Fruit fly (Drosophila melanogaster) ovary, adult (tissue): ENCODE data around the gene CG43630.

Experiments
- CG17801 ChIP-seq: fragments of 200-800 bp; optimal IDR thresholded peaks from 2 replicates; lab custom pipeline; 2019; ENCODE audit warnings: missing biosample characterization, mild to moderate bottlenecking, missing genetic modification characterization, moderate library complexity; ENCODE audit not compliant: partially characterized antibody

Gene CG43630

DNA sequence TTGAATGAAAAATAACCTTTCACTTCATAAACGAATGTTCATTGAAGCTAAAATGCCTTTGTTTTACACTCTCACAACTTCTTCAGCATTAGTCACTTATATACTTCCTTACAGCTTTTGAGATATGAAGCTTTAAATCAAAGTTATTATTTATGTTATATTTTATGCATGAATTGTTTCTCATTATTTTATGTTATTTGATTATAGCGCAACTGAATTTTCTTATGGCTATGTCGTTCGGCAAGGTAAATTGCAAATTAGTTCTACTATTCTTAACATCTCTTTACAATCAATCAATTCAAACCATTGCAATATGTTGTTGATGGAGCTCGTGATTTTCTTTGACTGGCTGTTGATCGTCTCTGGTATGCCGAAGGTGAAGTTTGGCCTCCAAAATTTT is 39.8 kb downstream of the CG43630 start, which contains the start of gene CG11600:
CG11600 (plus strand) TSS at position 301 of the 400 bp plus-strand sequence.
- TF ChIP-seq CG17801 (GFP tag; lab: Kevin White, UChicago) = no peak

- no peak for TF ChIP-seq CG17801 (GFP tag; lab: Kevin White, UChicago)
These were observed 41.4 kb downstream of the CG43630 start, which contains the start of gene CG11598 for dm6 chr3R:12634617-12635016. CG11598 (plus strand) TSS chr3R:12634917.

DNA sequence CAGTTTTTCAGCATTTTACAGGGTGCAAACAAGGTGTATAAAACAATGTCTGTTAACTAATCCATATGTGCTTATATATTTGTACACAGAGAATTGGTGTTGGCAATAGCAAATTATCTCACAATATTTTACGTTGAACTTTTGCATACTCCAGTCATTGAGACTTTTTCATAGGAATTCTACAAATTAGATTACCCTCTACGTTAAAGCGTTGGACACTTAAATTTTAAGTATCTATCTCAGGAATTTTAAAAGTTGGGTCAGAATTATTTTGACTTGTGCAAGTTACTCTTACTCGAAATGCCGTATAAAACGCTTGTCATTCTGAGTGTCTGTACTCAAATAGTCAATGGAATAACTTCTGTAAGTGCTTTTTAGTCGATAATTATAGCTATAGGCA is 43.0 kb downstream of the CG43630 start, which contains the start of gene CG18530:
CG18530 (plus strand) TSS at position 301 of the 400 bp plus-strand sequence.
- no peak for TF ChIP-seq CG17801 (GFP tag; lab: Kevin White, UChicago)

DNA sequence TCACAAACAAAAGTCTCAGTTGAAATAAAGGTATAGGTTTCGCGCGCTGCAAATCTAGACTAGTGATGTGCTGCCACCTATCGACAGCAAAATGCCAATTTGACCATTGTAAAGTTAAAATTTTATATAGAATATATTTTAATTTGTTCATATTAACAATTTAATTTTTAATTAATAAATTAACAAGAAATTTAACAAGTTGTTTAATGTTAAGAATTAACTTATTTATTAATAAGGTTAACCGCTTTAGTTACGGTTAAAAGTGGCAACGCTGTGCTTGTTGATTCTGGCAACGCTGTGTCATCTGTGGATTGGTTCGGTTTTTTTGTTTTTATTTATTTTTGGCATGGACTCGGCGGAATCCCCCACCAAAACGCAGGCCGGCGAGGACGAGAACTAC is 45.7 kb downstream of the CG43630 start, which contains the start of gene Not10:
Not10 (plus strand) TSS at position 279 of the 400 bp plus-strand sequence.
- TF ChIP-seq CG17801 (GFP tag; lab: Kevin White, UChicago) = peak; percentile 29

DNA sequence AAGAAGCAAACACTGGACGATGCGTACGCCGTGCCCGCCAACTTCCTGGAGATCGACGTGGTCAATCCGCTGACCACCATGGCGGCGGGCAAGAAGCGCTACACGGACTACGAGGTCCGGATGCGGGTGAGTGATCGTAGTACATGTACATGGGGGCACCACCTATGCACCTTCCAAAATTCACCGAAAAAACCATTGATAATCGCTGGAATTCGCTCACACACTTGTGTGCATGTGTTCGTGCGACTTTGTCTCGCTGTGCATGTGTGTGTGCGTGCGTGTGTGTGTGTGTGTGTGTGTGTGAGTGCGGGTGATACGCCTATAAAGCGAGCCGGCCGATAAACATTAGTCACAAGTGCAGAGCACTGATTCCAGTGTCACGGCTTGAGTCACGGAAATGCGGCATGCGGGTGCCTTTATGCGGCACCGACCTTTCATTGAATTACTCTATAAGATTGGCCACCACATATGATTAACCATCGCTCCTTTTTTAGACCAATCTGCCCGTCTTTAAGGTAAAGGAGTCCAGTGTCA is 47.6 kb downstream of the CG43630 start:
- no peak for TF ChIP-seq CG17801 (GFP tag; lab: Kevin White, UChicago)

- TF ChIP-seq CG17801 (GFP tag; lab: Kevin White, UChicago) = peak; percentile 27
These were observed 48.3 kb downstream of the CG43630 start, which contains the start of the genes Vha55 and Snx3 for dm6 chr3R:12627691-12628148. Vha55 (minus strand) TSS chr3R:12627829. Snx3 (plus strand) TSS chr3R:12628031.

DNA sequence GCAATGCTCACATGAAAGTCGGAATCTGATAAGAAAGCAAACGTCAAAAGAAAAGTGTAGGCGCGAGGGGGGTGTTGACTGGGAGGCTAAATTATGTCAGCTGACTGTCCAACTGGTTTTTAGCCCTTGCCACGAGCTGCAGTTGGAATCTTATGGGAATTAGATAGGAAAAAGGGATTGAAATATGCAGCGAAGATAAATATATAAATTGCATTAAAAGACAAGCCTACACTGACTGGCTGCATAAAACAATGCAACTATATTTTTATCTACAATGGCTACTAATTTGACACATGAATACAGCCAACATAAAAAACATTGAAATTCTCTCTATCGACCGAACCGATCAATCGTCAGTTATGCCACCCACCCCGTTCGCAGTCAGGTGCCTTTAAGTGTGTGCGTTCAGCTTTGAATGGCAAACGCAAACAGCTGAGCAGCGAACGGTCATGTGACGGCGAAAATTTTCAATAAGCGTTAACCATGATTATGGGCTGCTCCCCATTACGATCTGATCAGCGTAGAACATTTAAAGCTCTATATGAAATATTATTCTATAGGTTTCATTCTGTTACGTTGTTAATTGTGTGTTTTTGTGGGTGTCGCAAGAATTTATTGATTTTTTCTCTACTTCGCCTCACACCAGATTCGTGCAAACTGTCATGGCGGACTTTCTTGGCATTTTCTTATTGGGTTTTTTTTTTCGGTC is 49.2 kb downstream of the CG43630 start:
- TF ChIP-seq CG17801 (GFP tag; lab: Kevin White, UChicago) = no peak
